Fruit fly (Drosophila melanogaster): ENCODE results near the gene CG14151.
A peak's percentile ranks its signal among the peaks of the same experiment; 100 is the strongest.

Gene CG14151

dm6 chr3L:10660744-10661589 is 32.7 kb upstream of the CG14151 start, which contains the start of the genes CG32066 and CG8003 (continued):
- TF ChIP-seq CG1832 (GFP tag; optimal IDR thresholded peaks at IDR 0.05) (no peak), CG11695 (GFP tag; IDR thresholded peaks at IDR 0.05) (0 out of 3 replicates have a peak, but pooled peaks have one; percentile 15), CkIIα-i1 (GFP tag; IDR thresholded peaks at IDR 0.05) (no peak), luna (GFP tag; optimal IDR thresholded peaks at IDR 0.05) (no peak), Opbp (GFP tag; IDR thresholded peaks at IDR 0.05; ENCODE audit: partially characterized antibody) (peak; percentile 97), gcm (GFP tag; optimal IDR thresholded peaks at IDR 0.05) (no peak), CG14965 (GFP tag; optimal IDR thresholded peaks at IDR 0.05; ENCODE audit: borderline replicate concordance) (no peak), Gsc (GFP tag; IDR thresholded peaks at IDR 0.05) (no peak), CG13287 (GFP tag; IDR thresholded peaks at IDR 0.05; ENCODE audit: partially characterized antibody) (peak; percentile 90), hb (GFP tag; IDR thresholded peaks at IDR 0.05; ENCODE audit: partially characterized antibody) (no peak; the same call in 2 of the 3 replicates), CG31441 (GFP tag; IDR thresholded peaks at IDR 0.05) (peak; percentile 27; the same call in 1 of the 2 replicates), Lpt (GFP tag; optimal IDR thresholded peaks at IDR 0.05) (no peak), CG43689 (GFP tag; IDR thresholded peaks at IDR 0.05) (no peak), B-H1 (GFP tag; IDR thresholded peaks at IDR 0.05) (no peak; the same call in 2 of the 3 replicates), Med (GFP tag) (peak; percentile 90), zfh2 (GFP tag; optimal IDR thresholded peaks at IDR 0.05) (peak; percentile 27), Ets65A (GFP tag) (peak; percentile 89), CG8765 (GFP tag; IDR thresholded peaks at IDR 0.05) (no peak), ara (GFP tag; IDR thresholded peaks at IDR 0.05) (no peak), CG1792 (GFP tag; optimal IDR thresholded peaks at IDR 0.05) (no peak), C15 (GFP tag; IDR thresholded peaks at IDR 0.05) (0 out of 3 replicates have a peak, but pooled peaks have one; percentile 8), vfl (GFP tag; optimal IDR thresholded peaks at IDR 0.05) (peak; percentile 40), CG6765 (GFP tag; optimal IDR thresholded peaks at IDR 0.05) (peak; percentile 50), NC2β (GFP tag; optimal IDR thresholded peaks at IDR 0.05) (no peak), CG10366 (GFP tag; IDR thresholded peaks at IDR 0.05) (no peak; the same call in 1 of the 2 replicates), Chrac-16 (GFP tag; optimal IDR thresholded peaks at IDR 0.05) (no peak), lbe (GFP tag; optimal IDR thresholded peaks at IDR 0.05) (peak; percentile 16), tna (GFP tag; IDR thresholded peaks at IDR 0.05; ENCODE audit: partially characterized antibody) (peak; percentile 86), CG14860 (GFP tag; IDR thresholded peaks at IDR 0.05; ENCODE audit: partially characterized antibody) (peak; percentile 90), CG3407 (GFP tag; optimal IDR thresholded peaks at IDR 0.05) (no peak), ttk (GFP tag; IDR thresholded peaks at IDR 0.05) (no peak), CG11456 (GFP tag; IDR thresholded peaks at IDR 0.05) (peak; percentile 52; the same call in 1 of the 3 replicates), esg (GFP tag; conservative IDR thresholded peaks at IDR 0.05) (no peak), Nf-YB (GFP tag; optimal IDR thresholded peaks at IDR 0.05) (peak; percentile 22), CG14441 (GFP tag; IDR thresholded peaks at IDR 0.05) (peak; percentile 31; the same call in 1 of the 2 replicates), CG8478 (optimal IDR thresholded peaks at IDR 0.05) (no peak), kay (GFP tag; optimal IDR thresholded peaks at IDR 0.05) (no peak), B-H2 (GFP tag; optimal IDR thresholded peaks at IDR 0.05) (no peak), CG3838 (GFP tag; optimal IDR thresholded peaks at IDR 0.05) (no peak), pnt (GFP tag; optimal IDR thresholded peaks at IDR 0.05) (no peak), lola (GFP tag; optimal IDR thresholded peaks at IDR 0.05) (peak in 1 of 3 experiments; percentile 58), CG13424 (tag; optimal IDR thresholded peaks at IDR 0.05) (peak; percentile 50), Hr78 (GFP tag; optimal IDR thresholded peaks at IDR 0.05) (no peak), fd96Cb (tag; optimal IDR thresholded peaks at IDR 0.05) (no peak), Antp (GFP tag; optimal IDR thresholded peaks at IDR 0.05) (no peak), CG17802 (tag; optimal IDR thresholded peaks at IDR 0.05) (no peak), Doc3 (GFP tag; IDR thresholded peaks at IDR 0.05; ENCODE audit: partially characterized antibody) (peak; percentile 83; the same call in 2 of the 3 replicates), Dad (GFP tag; optimal IDR thresholded peaks at IDR 0.05) (no peak), sens (GFP tag) (peak; percentile 78)
